Worm (Caenorhabditis elegans) whole organism, early embryonic: Measurements from ENCODE around the gene gana-1.

Source experiments
- F13C5.2 ChIP-seq: sonication (generic microtip); optimal IDR thresholded peaks from 2 replicates; lab custom pipeline; 2017; ENCODE audit warnings: mild to moderate bottlenecking, missing genetic modification characterization, inconsistent platforms, missing compliant biosample characterization
- ama-1 ChIP-seq: fragments of 150-350 bp; optimal IDR thresholded peaks from 2 replicates; lab custom pipeline; 2014
- ceh-13 ChIP-seq: fragments of 200-800 bp; sonication (Bioruptor generic); optimal IDR thresholded peaks from 2 replicates; lab custom pipeline; 2018; ENCODE audit warnings: mild to moderate bottlenecking, missing genetic modification characterization, missing compliant biosample characterization
- ets-7 ChIP-seq: sonication (generic microtip); optimal IDR thresholded peaks from 2 replicates; lab custom pipeline; 2016; ENCODE audit warnings: missing genotype, missing genetic modification characterization, missing compliant biosample characterization
- flt-1 ChIP-seq: fragments of 200-800 bp; sonication (Bioruptor generic); IDR thresholded peaks from 2 replicates; pipeline ENCODE4 v1.3.6; 2022; ENCODE audit warnings: missing genetic modification characterization, missing compliant biosample characterization
- hmg-4 ChIP-seq: fragments of 200-800 bp; sonication (Bioruptor generic); optimal IDR thresholded peaks from 2 replicates; lab custom pipeline; 2018; ENCODE audit warnings: mild to moderate bottlenecking, missing genetic modification characterization, missing compliant biosample characterization
- pes-1 ChIP-seq: fragments of 200-800 bp; sonication (Bioruptor generic); IDR thresholded peaks from 2 replicates; pipeline ENCODE4 v1.3.6; 2022; ENCODE audit warnings: missing genetic modification reagents, missing genetic modification characterization, missing compliant biosample characterization
- scrt-1 ChIP-seq: fragments of 200-800 bp; sonication (Bioruptor generic); IDR thresholded peaks from 2 replicates; pipeline ENCODE4 v1.3.6; 2022; ENCODE audit warnings: missing genetic modification characterization, missing compliant biosample characterization
- sea-1 ChIP-seq: fragments of 200-800 bp; sonication (Bioruptor generic); conservative IDR thresholded peaks from 2 replicates; pipeline ENCODE4 v1.3.6; 2022; ENCODE audit warnings: missing genetic modification characterization, missing compliant biosample characterization
- tbx-11 ChIP-seq: fragments of 200-800 bp; sonication (Bioruptor generic); IDR thresholded peaks from 2 replicates; pipeline ENCODE4 v1.3.6; 2022; ENCODE audit warnings: missing genetic modification characterization, missing compliant biosample characterization
- tbx-37 ChIP-seq: fragments of 200-800 bp; sonication (Bioruptor generic); conservative IDR thresholded peaks from 2 replicates; pipeline ENCODE4 v1.3.6; 2022; ENCODE audit warnings: missing genetic modification reagents, missing genetic modification characterization, missing compliant biosample characterization
- tra-4 ChIP-seq: sonication (generic microtip); optimal IDR thresholded peaks from 2 replicates; lab custom pipeline; 2017; ENCODE audit warnings: missing genetic modification characterization, missing compliant biosample characterization

DNA sequence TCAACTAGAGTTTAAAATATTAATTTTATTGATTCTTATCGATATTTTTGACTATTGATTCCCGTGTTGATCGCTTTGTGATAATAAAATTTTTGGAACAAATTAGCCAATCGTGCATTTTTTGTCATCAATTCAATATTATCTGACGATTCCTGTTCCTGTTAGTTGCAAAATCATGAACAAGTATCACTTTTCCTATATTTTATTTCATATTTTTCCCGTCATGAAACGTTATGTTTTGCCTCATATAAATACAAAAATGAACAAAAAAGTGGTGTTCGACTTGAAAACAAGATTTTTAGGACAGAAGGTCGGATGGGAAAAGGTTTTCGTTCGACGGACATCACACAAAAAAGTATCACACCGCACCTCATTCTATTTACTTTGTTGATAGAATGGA, 34.2 kb downstream of the gana-1 start, which contains the start of gene C13C4.6:
- no peak for TF ChIP-seq tbx-11 (GFP tag; lab: Robert Waterston, UW)
- no peak for TF ChIP-seq ets-7
- no peak for TF ChIP-seq scrt-1
- TF ChIP-seq ama-1 (lab: Kevin White, UChicago): no peak
- TF ChIP-seq ceh-13 (GFP tag; lab: Kevin White, UChicago): no peak
- TF ChIP-seq hmg-4: no peak
- TF ChIP-seq tra-4 (tag; lab: Kevin White, UChicago): no peak
- no peak for TF ChIP-seq F13C5.2 (tag; lab: Kevin White, UChicago)
- no peak for TF ChIP-seq flt-1 (GFP tag; lab: Robert Waterston, UW)
- no peak for TF ChIP-seq pes-1
- no peak for TF ChIP-seq sea-1
- TF ChIP-seq tbx-37 (GFP tag; lab: Robert Waterston, UW): no peak
